Worm (Caenorhabditis elegans): ENCODE results near the gene Y41C4A.22.

Y41C4A.22 gene

ce11 chrIII:11657185-11657817 is 37.8 kb upstream of the Y41C4A.22 start, which contains the start of gene crh-1 (continued):
- TF ChIP-seq lin-15B (tag; optimal IDR thresholded peaks at IDR 0.05) (peak; percentile 72), sea-2 (GFP tag; optimal IDR thresholded peaks at IDR 0.05) (peak; percentile 44), nhr-11 (tag; optimal IDR thresholded peaks at IDR 0.05) (no peak), R02D3.7 (tag; optimal IDR thresholded peaks at IDR 0.05) (peak; percentile 18), unc-62 (GFP tag; optimal IDR thresholded peaks at IDR 0.05) (no peak), pha-4 (tag; optimal IDR thresholded peaks at IDR 0.05) (no peak)

ce11 chrIII:11659804-11660203 is 35.3 kb upstream of the Y41C4A.22 start:
- TF ChIP-seq nhr-23 (tag; optimal IDR thresholded peaks at IDR 0.05), result no peak
- TF ChIP-seq ceh-9 (tag; optimal IDR thresholded peaks at IDR 0.05), result no peak
- TF ChIP-seq nhr-77 (tag; optimal IDR thresholded peaks at IDR 0.05), result no peak
- TF ChIP-seq fkh-10 (GFP tag; optimal IDR thresholded peaks at IDR 0.05), result no peak
- TF ChIP-seq lin-39 (tag; optimal IDR thresholded peaks at IDR 0.05), result peak; percentile 48

ce11 chrIII:11660736-11661135 is 34.3 kb upstream of the Y41C4A.22 start:
- TF ChIP-seq nfya-1 (tag; optimal IDR thresholded peaks at IDR 0.05; ENCODE audit: insufficient read depth) (peak; percentile 40), pha-4 (tag; optimal IDR thresholded peaks at IDR 0.05) (peak; percentile 26), ztf-4 (tag; optimal IDR thresholded peaks at IDR 0.05) (no peak)

ce11 chrIII:11663400-11663799 is 31.7 kb upstream of the Y41C4A.22 start:
- TF ChIP-seq nfya-1 (tag; optimal IDR thresholded peaks at IDR 0.05; ENCODE audit: insufficient read depth) (peak; percentile 48), unc-39 (tag; optimal IDR thresholded peaks at IDR 0.05) (no peak)

ce11 chrIII:11666819-11667218 is 28.3 kb upstream of the Y41C4A.22 start:
- TF ChIP-seq ceh-16 (tag; optimal IDR thresholded peaks at IDR 0.05) (no peak), nhr-67 (tag; optimal IDR thresholded peaks at IDR 0.05) (no peak), nhr-43 (tag; optimal IDR thresholded peaks at IDR 0.05; ENCODE audit: poor library complexity, severe bottlenecking) (no peak), unc-62 (GFP tag; optimal IDR thresholded peaks at IDR 0.05) (no peak), jun-1 (tag; optimal IDR thresholded peaks at IDR 0.05) (no peak), elt-3 (tag; optimal IDR thresholded peaks at IDR 0.05) (no peak), mdl-1 (tag; optimal IDR thresholded peaks at IDR 0.05) (no peak), lsy-12 (tag; optimal IDR thresholded peaks at IDR 0.05) (no peak), nhr-25 (tag; optimal IDR thresholded peaks at IDR 0.05) (no peak), sea-2 (GFP tag; optimal IDR thresholded peaks at IDR 0.05) (no peak), ceh-82 (tag; optimal IDR thresholded peaks at IDR 0.05) (no peak), snpc-4 (tag; optimal IDR thresholded peaks at IDR 0.05) (no peak), ztf-11 (tag; optimal IDR thresholded peaks at IDR 0.05) (no peak), unc-39 (tag; optimal IDR thresholded peaks at IDR 0.05) (no peak), lin-39 (tag; optimal IDR thresholded peaks at IDR 0.05) (no peak), ama-1 (optimal IDR thresholded peaks at IDR 0.05) (no peak), elt-1 (tag; optimal IDR thresholded peaks at IDR 0.05) (no peak), fos-1 (tag; optimal IDR thresholded peaks at IDR 0.05) (no peak), skn-1 (tag; optimal IDR thresholded peaks at IDR 0.05) (no peak), egl-27 (tag; optimal IDR thresholded peaks at IDR 0.05) (no peak)

- TF ChIP-seq nhr-43 (tag; optimal IDR thresholded peaks at IDR 0.05; ENCODE audit: poor library complexity, severe bottlenecking) (no peak), ZK546.5 (tag; optimal IDR thresholded peaks at IDR 0.05) (no peak), nhr-12 (tag; optimal IDR thresholded peaks at IDR 0.05) (no peak), mdl-1 (tag; optimal IDR thresholded peaks at IDR 0.05) (no peak), mml-1 (tag; optimal IDR thresholded peaks at IDR 0.05) (no peak), snpc-4 (tag; optimal IDR thresholded peaks at IDR 0.05) (no peak)
These were observed 26.1 kb upstream of the Y41C4A.22 start for ce11 chrIII:11669008-11669407.

Measured in whole organism, L3 larva.